Fruit fly (Drosophila melanogaster): ENCODE data around the gene Taf4.

DNA sequence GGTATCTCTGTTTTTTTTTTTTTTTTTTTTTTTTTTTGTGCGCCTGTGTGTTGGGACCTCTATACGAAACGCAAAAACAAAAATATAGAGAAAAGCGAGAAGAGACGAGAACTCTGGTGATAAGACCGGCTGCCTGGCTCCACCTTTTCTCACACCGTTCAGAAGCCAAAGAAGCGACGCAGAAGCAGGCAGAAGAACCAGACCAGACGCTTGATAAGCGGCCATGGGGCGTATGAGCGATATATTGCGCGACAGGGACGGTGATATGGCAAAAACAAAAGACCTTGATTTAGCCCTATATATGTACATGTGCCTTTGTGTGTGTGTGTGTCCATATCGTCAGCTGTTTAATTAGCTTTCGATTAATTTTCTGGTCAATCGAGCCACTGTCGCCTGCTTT, 48.1 kb downstream of the Taf4 start:
- no peak for TF ChIP-seq Atf3 (GFP tag; optimal IDR thresholded peaks at IDR 0.05)
- TF ChIP-seq CG7987 (GFP tag; optimal IDR thresholded peaks at IDR 0.05) = no peak
- peak; percentile 45 for TF ChIP-seq ftz-f1 (GFP tag; optimal IDR thresholded peaks at IDR 0.05)
- no peak for TF ChIP-seq CG12219 (GFP tag; optimal IDR thresholded peaks at IDR 0.05)
- no peak for TF ChIP-seq odd (GFP tag; optimal IDR thresholded peaks at IDR 0.05)
- TF ChIP-seq Abd-B (GFP tag; optimal IDR thresholded peaks at IDR 0.05) = no peak
- no peak for TF ChIP-seq nau (GFP tag; optimal IDR thresholded peaks at IDR 0.05)
- TF ChIP-seq wek (GFP tag; optimal IDR thresholded peaks at IDR 0.05) = no peak

Measured in whole organism, embryonic.